Worm (Caenorhabditis elegans): Measurements from ENCODE around the gene srx-116.

Gene srx-116

ce11 chrV:12660280-12660818, 10.4 kb upstream of the srx-116 start, which contains the start of gene his-74:
his-74 (minus strand) TSS chrV:12660330.
- TF ChIP-seq unc-62 (GFP tag; optimal IDR thresholded peaks at IDR 0.05), result no peak

ce11 chrV:12661619-12662018, 9.1 kb upstream of the srx-116 start, which contains the start of gene W05B10.3:
W05B10.3 (minus strand) TSS chrV:12661719.
- no peak for TF ChIP-seq unc-62 (GFP tag; optimal IDR thresholded peaks at IDR 0.05)

- TF ChIP-seq unc-62 (GFP tag; optimal IDR thresholded peaks at IDR 0.05), result no peak
These were observed 7.3 kb upstream of the srx-116 start for ce11 chrV:12663386-12663785.

ce11 chrV:12667397-12667796, 3.3 kb upstream of the srx-116 start:
- TF ChIP-seq unc-62 (GFP tag; optimal IDR thresholded peaks at IDR 0.05), result no peak

ce11 chrV:12667926-12668325, 2.8 kb upstream of the srx-116 start, which contains the start of gene W05B10.4:
W05B10.4 (plus strand) TSS chrV:12668226.
- no peak for TF ChIP-seq unc-62 (GFP tag; optimal IDR thresholded peaks at IDR 0.05)

ce11 chrV:12673745-12674144, 3.0 kb downstream of the srx-116 start:
- TF ChIP-seq unc-62 (GFP tag; optimal IDR thresholded peaks at IDR 0.05), result no peak

- TF ChIP-seq unc-62 (GFP tag; optimal IDR thresholded peaks at IDR 0.05), result no peak
These were observed 5.6 kb downstream of the srx-116 start for ce11 chrV:12676299-12676698.

ce11 chrV:12679292-12679691, 8.6 kb downstream of the srx-116 start:
- TF ChIP-seq unc-62 (GFP tag; optimal IDR thresholded peaks at IDR 0.05), result no peak

- no peak for TF ChIP-seq unc-62 (GFP tag; optimal IDR thresholded peaks at IDR 0.05)
These were observed 9.1 kb downstream of the srx-116 start, which contains the start of gene frpr-15 for ce11 chrV:12679807-12680206. frpr-15 (plus strand) TSS chrV:12680107.

ce11 chrV:12683205-12683604, 12.5 kb downstream of the srx-116 start:
- no peak for TF ChIP-seq unc-62 (GFP tag; optimal IDR thresholded peaks at IDR 0.05)

ce11 chrV:12695155-12695554, 24.4 kb downstream of the srx-116 start, which contains the start of gene parn-1:
parn-1 (minus strand) TSS chrV:12695255.
- TF ChIP-seq unc-62 (GFP tag; optimal IDR thresholded peaks at IDR 0.05), result no peak

ce11 chrV:12695968-12696367, 25.3 kb downstream of the srx-116 start, which contains the start of gene K10C8.4:
K10C8.4 (plus strand) TSS chrV:12696268.
- no peak for TF ChIP-seq unc-62 (GFP tag; optimal IDR thresholded peaks at IDR 0.05)

ce11 chrV:12696790-12697189, 26.1 kb downstream of the srx-116 start:
- TF ChIP-seq unc-62 (GFP tag; optimal IDR thresholded peaks at IDR 0.05), result no peak

- no peak for TF ChIP-seq unc-62 (GFP tag; optimal IDR thresholded peaks at IDR 0.05)
These were observed 26.7 kb downstream of the srx-116 start, which contains the start of gene istr-1 for ce11 chrV:12697364-12697901. istr-1 (plus strand) TSS chrV:12697858.

ce11 chrV:12701613-12702012, 30.9 kb downstream of the srx-116 start:
- TF ChIP-seq unc-62 (GFP tag; optimal IDR thresholded peaks at IDR 0.05), result no peak

- TF ChIP-seq unc-62 (GFP tag; optimal IDR thresholded peaks at IDR 0.05), result no peak
These were observed 33.4 kb downstream of the srx-116 start, which contains the start of gene R11D1.1 for ce11 chrV:12704077-12704476. R11D1.1 (plus strand) TSS chrV:12704377.

ce11 chrV:12706511-12706910, 35.8 kb downstream of the srx-116 start:
- no peak for TF ChIP-seq unc-62 (GFP tag; optimal IDR thresholded peaks at IDR 0.05)

Data from whole organism, dauer.